Worm (Caenorhabditis elegans): ENCODE data around the gene D1044.1.
A peak's percentile ranks its signal among the peaks of the same experiment; 100 is the strongest.

D1044.1 gene

ce11 chrIII:5543727-5544345, at the start of gene D1044.1:
D1044.1 (plus strand) TSS chrIII:5544295.
- no peak for TF ChIP-seq bed-3 (GFP tag; optimal IDR thresholded peaks at IDR 0.05)
- TF ChIP-seq mab-5 (tag; optimal IDR thresholded peaks at IDR 0.05), result no peak
- no peak for TF ChIP-seq ces-1 (GFP tag; optimal IDR thresholded peaks at IDR 0.05)
- TF ChIP-seq ceh-39 (tag; optimal IDR thresholded peaks at IDR 0.05), result no peak
- no peak for TF ChIP-seq tbx-8 (GFP tag; optimal IDR thresholded peaks at IDR 0.05)
- no peak for TF ChIP-seq nhr-76 (tag; optimal IDR thresholded peaks at IDR 0.05)
- TF ChIP-seq unc-39 (tag; optimal IDR thresholded peaks at IDR 0.05), result no peak
- TF ChIP-seq ceh-83 (GFP tag; optimal IDR thresholded peaks at IDR 0.05), result no peak
- TF ChIP-seq sptf-1 (tag; optimal IDR thresholded peaks at IDR 0.05), result no peak
- TF ChIP-seq nhr-237 (tag; optimal IDR thresholded peaks at IDR 0.05), result no peak
- TF ChIP-seq lsy-2 (tag; optimal IDR thresholded peaks at IDR 0.05), result no peak
- no peak for TF ChIP-seq unc-120 (tag; optimal IDR thresholded peaks at IDR 0.05; ENCODE audit: poor library complexity, severe bottlenecking)
- no peak for TF ChIP-seq nhr-12 (tag; optimal IDR thresholded peaks at IDR 0.05)
- TF ChIP-seq sem-2 (GFP tag; optimal IDR thresholded peaks at IDR 0.05), result no peak
- TF ChIP-seq zip-8 (tag; optimal IDR thresholded peaks at IDR 0.05), result no peak
- TF ChIP-seq elt-1 (tag; optimal IDR thresholded peaks at IDR 0.05; ENCODE audit: borderline replicate concordance, insufficient read depth), result no peak

DNA sequence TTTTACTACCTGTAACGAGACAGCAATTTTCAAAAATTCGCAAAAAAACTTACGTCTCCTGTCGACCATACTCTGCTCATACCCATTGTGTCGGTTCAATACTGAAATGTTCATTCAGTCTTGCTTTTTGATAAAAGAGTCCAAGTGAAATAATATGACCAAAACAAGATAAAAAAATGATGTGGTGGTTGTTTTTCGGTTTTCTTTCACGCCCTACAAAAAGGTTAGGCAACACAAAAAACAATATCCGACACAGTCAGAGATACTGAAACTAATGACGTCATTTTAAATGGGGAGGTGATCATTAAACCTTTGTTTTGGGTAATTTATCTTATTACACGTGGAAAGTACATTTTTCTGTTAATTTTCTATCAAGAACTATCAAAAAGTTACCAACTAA, 48.9 kb upstream of the D1044.1 start, which contains the start of gene R02F2.8:
Gene R02F2.8, minus strand, starts transcription at position 101 of the 400 bp plus-strand sequence.
- peak; percentile 49 for TF ChIP-seq zip-8 (tag; optimal IDR thresholded peaks at IDR 0.05)
- TF ChIP-seq flh-1 (GFP tag; optimal IDR thresholded peaks at IDR 0.05), result no peak

DNA sequence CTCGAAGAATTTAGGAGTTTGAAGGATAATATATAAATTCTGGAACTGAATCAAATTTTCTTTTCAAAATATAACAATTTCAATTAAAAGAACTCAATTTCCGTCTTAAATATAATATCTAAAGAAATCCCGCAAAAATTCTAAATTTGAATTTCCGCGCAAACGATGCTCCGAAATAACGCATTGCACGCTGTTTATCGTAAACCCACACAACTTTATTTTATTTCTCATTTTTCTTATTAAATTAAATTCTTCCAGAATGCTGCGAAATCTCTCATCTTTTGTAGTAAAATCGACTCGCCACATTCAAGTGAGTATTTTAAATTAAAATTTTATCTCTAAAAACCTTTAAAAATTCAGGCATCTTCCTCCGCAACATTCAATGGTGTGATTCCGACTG, 45.1 kb upstream of the D1044.1 start, which contains the start of gene R02F2.9:
Gene R02F2.9, plus strand, starts transcription at position 218 of the 400 bp plus-strand sequence.
- TF ChIP-seq ces-1 (GFP tag; optimal IDR thresholded peaks at IDR 0.05), result peak; percentile 76
- TF ChIP-seq lsy-2 (tag; optimal IDR thresholded peaks at IDR 0.05), result peak; percentile 70
- TF ChIP-seq elt-1 (tag; optimal IDR thresholded peaks at IDR 0.05; ENCODE audit: borderline replicate concordance, insufficient read depth), result no peak
- no peak for TF ChIP-seq hlh-1 (tag; optimal IDR thresholded peaks at IDR 0.05)
- no peak for TF ChIP-seq nhr-2 (tag; optimal IDR thresholded peaks at IDR 0.05)
- no peak for TF ChIP-seq ham-2 (GFP tag; optimal IDR thresholded peaks at IDR 0.05)
- no peak for TF ChIP-seq nhr-12 (tag; optimal IDR thresholded peaks at IDR 0.05)
- TF ChIP-seq zip-8 (tag; optimal IDR thresholded peaks at IDR 0.05), result no peak
- peak; percentile 51 for TF ChIP-seq ceh-39 (tag; optimal IDR thresholded peaks at IDR 0.05)
- peak; percentile 21 for TF ChIP-seq mep-1 (tag; optimal IDR thresholded peaks at IDR 0.05)
- TF ChIP-seq nhr-76 (tag; optimal IDR thresholded peaks at IDR 0.05), result no peak
- no peak for TF ChIP-seq lin-32 (GFP tag; optimal IDR thresholded peaks at IDR 0.05)

ce11 chrIII:5499942-5500341, 44.2 kb upstream of the D1044.1 start:
- no peak for TF ChIP-seq mab-5 (tag; optimal IDR thresholded peaks at IDR 0.05)
- no peak for TF ChIP-seq sptf-1 (tag; optimal IDR thresholded peaks at IDR 0.05)
- peak; percentile 58 for TF ChIP-seq ceh-39 (tag; optimal IDR thresholded peaks at IDR 0.05)
- TF ChIP-seq lin-13 (tag; optimal IDR thresholded peaks at IDR 0.05), result no peak
- TF ChIP-seq unc-62 (GFP tag; optimal IDR thresholded peaks at IDR 0.05), result no peak
- TF ChIP-seq nhr-237 (tag; optimal IDR thresholded peaks at IDR 0.05), result no peak
- TF ChIP-seq ces-1 (GFP tag; optimal IDR thresholded peaks at IDR 0.05), result peak; percentile 12
- TF ChIP-seq ham-2 (GFP tag; optimal IDR thresholded peaks at IDR 0.05), result no peak

ce11 chrIII:5500732-5501131, 43.4 kb upstream of the D1044.1 start:
- TF ChIP-seq mls-2 (tag; optimal IDR thresholded peaks at IDR 0.05) (no peak), ces-1 (GFP tag; optimal IDR thresholded peaks at IDR 0.05) (no peak), M03D4.4 (tag; optimal IDR thresholded peaks at IDR 0.05) (no peak), lin-32 (GFP tag; optimal IDR thresholded peaks at IDR 0.05) (no peak), lsy-2 (tag; optimal IDR thresholded peaks at IDR 0.05) (no peak), tbx-8 (GFP tag; optimal IDR thresholded peaks at IDR 0.05) (no peak), flh-1 (GFP tag; optimal IDR thresholded peaks at IDR 0.05) (no peak), cnd-1 (tag; optimal IDR thresholded peaks at IDR 0.05) (no peak), ham-2 (GFP tag; optimal IDR thresholded peaks at IDR 0.05) (no peak), elt-1 (tag; optimal IDR thresholded peaks at IDR 0.05; ENCODE audit: borderline replicate concordance, insufficient read depth) (no peak), nhr-2 (tag; optimal IDR thresholded peaks at IDR 0.05) (no peak)
